Worm (Caenorhabditis elegans) whole organism, L3 larva: ENCODE measurements around the gene T04A8.13.

Experiments
- R02D3.7 ChIP-seq: fragments of 150-350 bp; optimal IDR thresholded peaks from 2 replicates; lab custom pipeline; 2014; ENCODE audit warnings: missing biosample characterization, missing genetic modification characterization
- ZK546.5 ChIP-seq: sonication (generic microtip); optimal IDR thresholded peaks from 2 replicates; lab custom pipeline; 2017; ENCODE audit warnings: missing biosample characterization, missing genetic modification characterization
- aly-2 ChIP-seq: fragments of 150-350 bp; optimal IDR thresholded peaks from 2 replicates; lab custom pipeline; 2014; ENCODE audit warnings: missing biosample characterization, missing genetic modification characterization
- ama-1 ChIP-seq: fragments of 150-350 bp; optimal IDR thresholded peaks from 2 replicates; lab custom pipeline; 2018
- ceh-16 ChIP-seq: sonication (generic microtip); optimal IDR thresholded peaks from 2 replicates; lab custom pipeline; 2017; ENCODE audit warnings: missing biosample characterization, missing genetic modification characterization
- ceh-28 ChIP-seq: fragments of 150-350 bp; optimal IDR thresholded peaks from 2 replicates; lab custom pipeline; 2014; ENCODE audit warnings: missing biosample characterization, missing genetic modification reagents, missing genetic modification characterization
- ceh-82 ChIP-seq: fragments of 150-350 bp; optimal IDR thresholded peaks from 2 replicates; lab custom pipeline; 2014; ENCODE audit warnings: missing biosample characterization, missing genetic modification characterization
- ceh-9 ChIP-seq: sonication (generic microtip); optimal IDR thresholded peaks from 2 replicates; lab custom pipeline; 2018; ENCODE audit warnings: missing biosample characterization, missing genetic modification characterization
- daf-12 ChIP-seq: fragments of 150-350 bp; optimal IDR thresholded peaks from 2 replicates; lab custom pipeline; 2014; ENCODE audit warnings: missing biosample characterization, missing genetic modification reagents, missing genetic modification characterization
- egl-27 ChIP-seq: sonication (generic microtip); optimal IDR thresholded peaks from 4 replicates; lab custom pipeline; 2017; ENCODE audit warnings: missing biosample characterization, missing genetic modification reagents, missing genetic modification characterization
- egl-5 ChIP-seq: fragments of 150-350 bp; optimal IDR thresholded peaks from 2 replicates; lab custom pipeline; 2017; ENCODE audit warnings: missing biosample characterization, missing genetic modification reagents, missing genetic modification characterization, inconsistent platforms
- elt-1 ChIP-seq: fragments of 150-350 bp; optimal IDR thresholded peaks from 2 replicates; lab custom pipeline; 2014; ENCODE audit warnings: missing biosample characterization, missing genetic modification characterization
- elt-2 ChIP-seq: sonication (generic microtip); optimal IDR thresholded peaks from 2 replicates; lab custom pipeline; 2016; ENCODE audit warnings: missing genetic modification reagents, mild to moderate bottlenecking, missing genetic modification characterization, missing compliant biosample characterization
- elt-3 ChIP-seq, 3 experiments: fragments of 150-350 bp in 1 of 3; sonication (generic microtip) in 2 of 3; optimal IDR thresholded peaks; 2 replicates in 2 of 3; 4 replicates in 1 of 3; lab custom pipeline; 2014 to 2017; ENCODE audit warnings: missing biosample characterization in 3 of 3, missing genetic modification characterization in 3 of 3
- eor-1 ChIP-seq, 2 experiments: fragments of 150-350 bp; optimal IDR thresholded peaks; 2 replicates each; lab custom pipeline; 2014 to 2018; ENCODE audit warnings: missing biosample characterization in 2 of 2, missing genetic modification characterization in 2 of 2
- fkh-10 ChIP-seq: sonication (generic microtip); optimal IDR thresholded peaks from 2 replicates; lab custom pipeline; 2017; ENCODE audit warnings: missing biosample characterization, missing genetic modification reagents, missing genetic modification characterization
- fkh-2 ChIP-seq: fragments of 150-350 bp; optimal IDR thresholded peaks from 2 replicates; lab custom pipeline; 2014; ENCODE audit warnings: missing biosample characterization, missing genetic modification reagents, missing genetic modification characterization
- fos-1 ChIP-seq: fragments of 150-350 bp; optimal IDR thresholded peaks from 2 replicates; lab custom pipeline; 2014; ENCODE audit warnings: missing biosample characterization, missing genetic modification characterization
- hmg-11 ChIP-seq: sonication (generic microtip); optimal IDR thresholded peaks from 2 replicates; lab custom pipeline; 2016; ENCODE audit warnings: missing genetic modification characterization, missing compliant biosample characterization
- jun-1 ChIP-seq: fragments of 150-350 bp; optimal IDR thresholded peaks from 2 replicates; lab custom pipeline; 2014; ENCODE audit warnings: missing biosample characterization, missing genetic modification reagents, missing genetic modification characterization
- lin-15B ChIP-seq: fragments of 150-350 bp; optimal IDR thresholded peaks from 2 replicates; lab custom pipeline; 2014; ENCODE audit warnings: missing biosample characterization, missing genetic modification characterization
- lin-39 ChIP-seq: fragments of 150-350 bp; optimal IDR thresholded peaks from 2 replicates; lab custom pipeline; 2018; ENCODE audit warnings: missing biosample characterization, missing genetic modification reagents, missing genetic modification characterization
- lsy-12 ChIP-seq: sonication (generic microtip); optimal IDR thresholded peaks from 2 replicates; lab custom pipeline; 2016; ENCODE audit warnings: mild to moderate bottlenecking, missing genetic modification characterization, missing compliant biosample characterization
- mdl-1 ChIP-seq: fragments of 150-350 bp; optimal IDR thresholded peaks from 2 replicates; lab custom pipeline; 2014; ENCODE audit warnings: missing biosample characterization, missing genetic modification characterization
- mml-1 ChIP-seq: fragments of 150-350 bp; sonication (generic microtip); optimal IDR thresholded peaks from 3 replicates; lab custom pipeline; 2014; ENCODE audit warnings: missing biosample characterization, missing genetic modification characterization
- nfya-1 ChIP-seq: sonication (generic microtip); optimal IDR thresholded peaks from 2 replicates; lab custom pipeline; 2017; ENCODE audit warnings: missing genetic modification characterization, mild to moderate bottlenecking, missing compliant biosample characterization, antibody characterized with exemption, moderate library complexity; ENCODE audit not compliant: insufficient read depth
- nhr-11 ChIP-seq: fragments of 150-350 bp; optimal IDR thresholded peaks from 2 replicates; lab custom pipeline; 2014; ENCODE audit warnings: missing biosample characterization, missing genetic modification characterization
- nhr-12 ChIP-seq: fragments of 150-350 bp; optimal IDR thresholded peaks from 2 replicates; lab custom pipeline; 2014; ENCODE audit warnings: missing biosample characterization, missing genetic modification characterization
- nhr-23 ChIP-seq: fragments of 150-350 bp; optimal IDR thresholded peaks from 2 replicates; lab custom pipeline; 2014; ENCODE audit warnings: missing biosample characterization, missing genetic modification reagents, missing genetic modification characterization
- nhr-237 ChIP-seq: fragments of 150-350 bp; optimal IDR thresholded peaks from 2 replicates; lab custom pipeline; 2014; ENCODE audit warnings: missing biosample characterization, missing genetic modification characterization
- nhr-25 ChIP-seq: sonication (generic microtip); optimal IDR thresholded peaks from 2 replicates; lab custom pipeline; 2017; ENCODE audit warnings: missing biosample characterization, missing genetic modification characterization
- nhr-28 ChIP-seq: fragments of 150-350 bp; optimal IDR thresholded peaks from 2 replicates; lab custom pipeline; 2014; ENCODE audit warnings: missing biosample characterization, missing genetic modification characterization
- nhr-43 ChIP-seq: sonication (generic microtip); optimal IDR thresholded peaks from 2 replicates; lab custom pipeline; 2016; ENCODE audit warnings: mild to moderate bottlenecking, missing genetic modification characterization, missing compliant biosample characterization; ENCODE audit not compliant: poor library complexity, severe bottlenecking
- nhr-67 ChIP-seq: fragments of 150-350 bp; optimal IDR thresholded peaks from 2 replicates; lab custom pipeline; 2014; ENCODE audit warnings: missing biosample characterization, missing genetic modification characterization
- nhr-76 ChIP-seq: fragments of 150-350 bp; sonication (generic microtip); optimal IDR thresholded peaks from 5 replicates; lab custom pipeline; 2014; ENCODE audit warnings: missing biosample characterization, missing genetic modification characterization
- nhr-77 ChIP-seq: fragments of 150-350 bp; optimal IDR thresholded peaks from 2 replicates; lab custom pipeline; 2014; ENCODE audit warnings: missing biosample characterization, missing genetic modification characterization
- pha-4 ChIP-seq: fragments of 150-350 bp; optimal IDR thresholded peaks from 2 replicates; lab custom pipeline; 2014; ENCODE audit warnings: missing biosample characterization, missing genetic modification reagents, missing genetic modification characterization
- pqm-1 ChIP-seq: fragments of 150-350 bp; optimal IDR thresholded peaks from 2 replicates; lab custom pipeline; 2017; ENCODE audit warnings: missing biosample characterization, missing genetic modification characterization, inconsistent platforms
- sea-2 ChIP-seq: fragments of 150-350 bp; sonication (generic microtip); optimal IDR thresholded peaks from 4 replicates; lab custom pipeline; 2014; ENCODE audit warnings: missing biosample characterization, missing genetic modification reagents, missing genetic modification characterization
- skn-1 ChIP-seq: fragments of 150-350 bp; optimal IDR thresholded peaks from 2 replicates; lab custom pipeline; 2014; ENCODE audit warnings: missing biosample characterization, missing genetic modification characterization
- snpc-4 ChIP-seq: fragments of 150-350 bp; optimal IDR thresholded peaks from 2 replicates; lab custom pipeline; 2014; ENCODE audit warnings: missing biosample characterization, missing genetic modification characterization
- tbx-2 ChIP-seq: sonication (generic microtip); optimal IDR thresholded peaks from 2 replicates; lab custom pipeline; 2016; ENCODE audit warnings: mild to moderate bottlenecking, missing genetic modification characterization, missing compliant biosample characterization
- unc-39 ChIP-seq: sonication (generic microtip); optimal IDR thresholded peaks from 4 replicates; lab custom pipeline; 2017; ENCODE audit warnings: missing biosample characterization, missing genetic modification characterization
- unc-62 ChIP-seq: fragments of 150-350 bp; sonication (generic microtip); optimal IDR thresholded peaks from 4 replicates; lab custom pipeline; 2014; ENCODE audit warnings: missing biosample characterization, missing genetic modification reagents, missing genetic modification characterization
- zag-1 ChIP-seq: fragments of 150-350 bp; optimal IDR thresholded peaks from 2 replicates; lab custom pipeline; 2014; ENCODE audit warnings: missing biosample characterization, missing genetic modification characterization
- ztf-11 ChIP-seq: fragments of 150-350 bp; optimal IDR thresholded peaks from 2 replicates; lab custom pipeline; 2014; ENCODE audit warnings: missing biosample characterization, missing genetic modification characterization
- ztf-4 ChIP-seq: fragments of 150-350 bp; optimal IDR thresholded peaks from 2 replicates; lab custom pipeline; 2014; ENCODE audit warnings: missing biosample characterization, missing genetic modification characterization

The T04A8.13 gene

DNA sequence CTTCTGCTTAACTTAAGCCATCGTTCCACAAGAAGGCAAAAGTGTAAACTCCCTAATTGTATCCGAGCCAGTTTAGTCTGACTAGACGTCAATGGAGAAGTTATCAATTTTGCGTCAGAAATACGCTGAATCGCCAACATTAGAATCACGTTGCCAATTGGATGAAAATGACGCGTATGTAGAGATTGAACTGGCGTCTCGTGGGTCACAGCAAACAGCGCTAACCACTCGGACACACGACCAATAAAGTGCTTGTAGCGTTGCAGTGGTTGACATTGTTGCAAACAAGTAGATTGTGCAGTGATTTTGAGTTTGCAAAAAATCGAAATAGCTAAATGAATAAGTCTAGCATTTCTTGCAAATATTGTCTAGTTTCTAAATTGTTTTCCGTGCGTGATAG is 17.2 kb upstream of the T04A8.13 start (continued):
- no peak for TF ChIP-seq snpc-4 (tag; lab: Kevin White, UChicago)
- peak; percentile 57 for TF ChIP-seq tbx-2
- TF ChIP-seq, all 47 proteins: peak for 19

DNA sequence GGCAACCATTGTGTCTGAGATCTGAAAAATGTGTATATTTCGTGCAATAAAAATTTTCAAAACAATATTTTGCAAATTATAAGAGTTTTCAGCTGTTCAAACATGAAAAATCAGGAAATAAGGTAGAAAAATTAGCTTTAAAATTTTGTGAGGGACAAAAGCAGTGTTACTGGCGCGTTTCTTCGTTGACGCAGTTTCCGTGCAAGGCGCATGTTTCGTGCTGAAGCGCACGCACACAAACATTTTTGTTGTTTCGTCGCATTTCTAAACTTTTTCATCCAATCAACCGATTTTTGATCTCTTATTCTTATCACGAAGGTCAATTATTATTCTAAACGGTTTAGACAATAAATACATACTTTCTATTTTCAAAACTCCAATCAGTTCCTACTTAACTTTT is 13.5 kb upstream of the T04A8.13 start, which contains the start of gene nifk-1:
nifk-1 (minus strand) TSS at position 27 of the 400 bp plus-strand sequence.
- TF ChIP-seq R02D3.7 (peak; percentile 8), nhr-11 (tag; lab: Kevin White, UChicago) (no peak), nhr-76 (tag; lab: Kevin White, UChicago) (no peak), nhr-23 (tag; lab: Kevin White, UChicago) (peak; percentile 80), snpc-4 (tag; lab: Kevin White, UChicago) (peak; percentile 80), unc-62 (GFP tag; lab: Kevin White, UChicago) (no peak), eor-1 (tag; optimal IDR thresholded peaks at IDR 0.05; lab: Kevin White, UChicago) (no peak), mml-1 (no peak), daf-12 (tag; lab: Kevin White, UChicago) (no peak), ceh-28 (tag; lab: Kevin White, UChicago) (peak; percentile 8), lin-39 (peak; percentile 55), ztf-4 (no peak), sea-2 (GFP tag; lab: Kevin White, UChicago) (no peak), ZK546.5 (tag; lab: Kevin White, UChicago) (no peak), egl-5 (tag; lab: Kevin White, UChicago) (no peak), nhr-12 (tag; lab: Kevin White, UChicago) (no peak), ceh-9 (tag; lab: Kevin White, UChicago) (no peak), elt-2 (tag; lab: Kevin White, UChicago) (peak; percentile 67), nhr-237 (tag; lab: Kevin White, UChicago) (no peak), hmg-11 (tag; lab: Kevin White, UChicago) (peak; percentile 74), fkh-2 (no peak), nhr-77 (tag; lab: Kevin White, UChicago) (no peak), mdl-1 (tag; lab: Kevin White, UChicago) (no peak), ceh-82 (tag; lab: Kevin White, UChicago) (no peak), skn-1 (tag; lab: Kevin White, UChicago) (no peak), jun-1 (peak; percentile 64), ama-1 (peak; percentile 1), nhr-28 (tag; lab: Kevin White, UChicago) (no peak), lin-15B (tag; lab: Kevin White, UChicago) (peak; percentile 70), fkh-10 (GFP tag; lab: Kevin White, UChicago) (no peak), elt-1 (tag; lab: Kevin White, UChicago) (no peak), elt-3 (tag; optimal IDR thresholded peaks at IDR 0.05; lab: Kevin White, UChicago) (no peak), pha-4 (peak; percentile 86), nhr-67 (tag; lab: Kevin White, UChicago) (no peak), nfya-1 (tag; lab: Kevin White, UChicago) (peak; percentile 65), tbx-2 (no peak), zag-1 (tag; lab: Kevin White, UChicago) (no peak), aly-2 (tag; lab: Kevin White, UChicago) (no peak), nhr-43 (tag; lab: Kevin White, UChicago) (peak; percentile 6), pqm-1 (tag; lab: Kevin White, UChicago) (peak; percentile 12), egl-27 (tag; lab: Kevin White, UChicago) (no peak), ztf-11 (tag; lab: Kevin White, UChicago) (no peak), lsy-12 (tag; lab: Kevin White, UChicago) (no peak), fos-1 (tag; lab: Kevin White, UChicago) (no peak), nhr-25 (tag; lab: Kevin White, UChicago) (peak; percentile 54), unc-39 (no peak), ceh-16 (no peak)
